Fruit fly (Drosophila melanogaster): ENCODE measurements around the gene CG11899.

The CG11899 gene

dm6 chr3R:29157418-29158398 is 42.5 kb upstream of the CG11899 start, which contains the start of gene rdog (continued):
- TF ChIP-seq Fer2 (tag; optimal IDR thresholded peaks at IDR 0.05): peak; percentile 48
- TF ChIP-seq Adf1 (GFP tag; IDR thresholded peaks at IDR 0.05): 0 out of 2 replicates have a peak, but pooled peaks have one; percentile 40
- TF ChIP-seq HLH54F (GFP tag; optimal IDR thresholded peaks at IDR 0.05): peak; percentile 78
- peak; percentile 42 for TF ChIP-seq p53 (GFP tag; optimal IDR thresholded peaks at IDR 0.05)
- TF ChIP-seq CG9932 (GFP tag; IDR thresholded peaks at IDR 0.05): peak; percentile 56
- peak; percentile 93 for TF ChIP-seq Max (GFP tag; optimal IDR thresholded peaks at IDR 0.05)
- TF ChIP-seq Usf (GFP tag; optimal IDR thresholded peaks at IDR 0.05): peak; percentile 56
- TF ChIP-seq pita (GFP tag; optimal IDR thresholded peaks at IDR 0.05): no peak
- TF ChIP-seq lmd (GFP tag; IDR thresholded peaks at IDR 0.05): peak; percentile 77
- peak; percentile 71 for TF ChIP-seq CG8290 (GFP tag; optimal IDR thresholded peaks at IDR 0.05)
- peak in 1 of 2 experiments; percentile 84 for TF ChIP-seq CG8290 (tag; optimal IDR thresholded peaks at IDR 0.05)
- TF ChIP-seq Awh (GFP tag; IDR thresholded peaks at IDR 0.05): no peak
- TF ChIP-seq NK7.1 (GFP tag; optimal IDR thresholded peaks at IDR 0.05): peak; percentile 62
- TF ChIP-seq slbo (GFP tag; IDR thresholded peaks at IDR 0.05): peak; percentile 61
- peak; percentile 60 for TF ChIP-seq sob (GFP tag; IDR thresholded peaks at IDR 0.05)
- no peak; the same call in 1 of the 2 replicates for TF ChIP-seq wor (GFP tag; IDR thresholded peaks at IDR 0.05)
- peak; percentile 85 for TF ChIP-seq Med (GFP tag)
- TF ChIP-seq fd102C (GFP tag; optimal IDR thresholded peaks at IDR 0.05): peak; percentile 20
- TF ChIP-seq hb (GFP tag; IDR thresholded peaks at IDR 0.05; ENCODE audit: partially characterized antibody): no peak
- TF ChIP-seq CG17359 (tag; optimal IDR thresholded peaks at IDR 0.05): peak; percentile 61
- peak; percentile 77 for TF ChIP-seq CG15696 (tag; optimal IDR thresholded peaks at IDR 0.05)
- TF ChIP-seq ken (GFP tag; IDR thresholded peaks at IDR 0.05): no peak; the same call in 2 of the 3 replicates
- TF ChIP-seq Hey (tag; optimal IDR thresholded peaks at IDR 0.05): no peak
- no peak for TF ChIP-seq hkb (optimal IDR thresholded peaks at IDR 0.05)
- TF ChIP-seq hkb (GFP tag; IDR thresholded peaks at IDR 0.05): peak; percentile 61
- TF ChIP-seq CG15269 (tag; optimal IDR thresholded peaks at IDR 0.05): peak; percentile 81
- peak; percentile 59 for TF ChIP-seq Ptx1 (GFP tag; IDR thresholded peaks at IDR 0.05)
- peak; percentile 32; the same call in 1 of the 2 replicates for TF ChIP-seq danr (GFP tag; IDR thresholded peaks at IDR 0.05)
- peak; percentile 63 for TF ChIP-seq Deaf1 (tag; optimal IDR thresholded peaks at IDR 0.05)
- TF ChIP-seq tio (GFP tag; optimal IDR thresholded peaks at IDR 0.05): peak; percentile 38
- peak; percentile 61 for TF ChIP-seq CG1792 (GFP tag; optimal IDR thresholded peaks at IDR 0.05)
- TF ChIP-seq Nf-YC (tag; optimal IDR thresholded peaks at IDR 0.05): peak; percentile 71
- TF ChIP-seq vvl (GFP tag; IDR thresholded peaks at IDR 0.05): peak; percentile 56; the same call in 1 of the 2 replicates
- TF ChIP-seq ttk (GFP tag; IDR thresholded peaks at IDR 0.05): peak; percentile 32; the same call in 1 of the 2 replicates
- TF ChIP-seq CG14710 (tag; optimal IDR thresholded peaks at IDR 0.05): peak; percentile 79
- TF ChIP-seq CG2875 (GFP tag; optimal IDR thresholded peaks at IDR 0.05): peak; percentile 71
- no peak for TF ChIP-seq CG10321 (GFP tag; IDR thresholded peaks at IDR 0.05)
- no peak for TF ChIP-seq CG7963 (GFP tag; IDR thresholded peaks at IDR 0.05; ENCODE audit: partially characterized antibody)
- TF ChIP-seq dmrt11E (tag; optimal IDR thresholded peaks at IDR 0.05): peak; percentile 82
- peak; percentile 87 for TF ChIP-seq CG2678 (tag; optimal IDR thresholded peaks at IDR 0.05)
- 0 out of 2 replicates have a peak, but pooled peaks have one; percentile 25 for TF ChIP-seq Scr (GFP tag; IDR thresholded peaks at IDR 0.05; ENCODE audit: partially characterized antibody)
- no peak for TF ChIP-seq toy (GFP tag; IDR thresholded peaks at IDR 0.05)
- TF ChIP-seq onecut (GFP tag; IDR thresholded peaks at IDR 0.05): 0 out of 2 replicates have a peak, but pooled peaks have one; percentile 25
- TF ChIP-seq Gug (GFP tag; IDR thresholded peaks at IDR 0.05): peak; percentile 32; the same call in 3 of the 4 replicates
- TF ChIP-seq Mrtf (GFP tag; IDR thresholded peaks at IDR 0.05): peak; percentile 35; the same call in 1 of the 3 replicates
- TF ChIP-seq CG18262 (tag; optimal IDR thresholded peaks at IDR 0.05): peak; percentile 60
- TF ChIP-seq Nf-YA (GFP tag; IDR thresholded peaks at IDR 0.05): no peak; the same call in 1 of the 2 replicates
- TF ChIP-seq chn (GFP tag; optimal IDR thresholded peaks at IDR 0.05): peak; percentile 88
- no peak; the same call in 2 of the 3 replicates for TF ChIP-seq so (GFP tag; IDR thresholded peaks at IDR 0.05)

Data from whole organism, embryonic.